Worm (Caenorhabditis elegans): ENCODE measurements around the gene clec-218.

DNA sequence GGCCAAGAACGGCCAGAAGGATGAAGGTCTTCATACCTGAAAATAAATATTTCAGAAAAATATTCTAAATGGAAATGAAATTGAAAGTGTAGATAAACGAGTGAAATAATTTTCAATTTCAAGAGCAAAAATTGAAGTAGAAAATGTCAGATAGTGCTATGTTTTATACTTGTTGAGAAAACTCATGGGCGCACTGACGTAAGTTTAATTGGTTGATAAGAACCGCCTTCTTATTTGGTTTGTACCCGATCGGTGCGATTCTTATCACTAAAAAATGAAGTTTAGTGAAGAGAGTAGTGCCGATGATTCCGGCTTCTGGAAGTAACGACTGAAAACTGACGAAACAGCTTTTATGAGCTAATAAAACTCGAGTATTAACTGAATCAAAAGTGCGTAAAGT lies 38.8 kb upstream of the clec-218 start, which contains the start of the genes asp-6 and asp-12:
- TF ChIP-seq R02D3.7 (tag; optimal IDR thresholded peaks at IDR 0.05) (no peak), nhr-25 (tag; optimal IDR thresholded peaks at IDR 0.05) (no peak), ztf-4 (tag; optimal IDR thresholded peaks at IDR 0.05) (no peak), nhr-237 (tag; optimal IDR thresholded peaks at IDR 0.05) (no peak), skn-1 (tag; optimal IDR thresholded peaks at IDR 0.05) (no peak), fos-1 (tag; optimal IDR thresholded peaks at IDR 0.05) (peak; percentile 8), ztf-11 (tag; optimal IDR thresholded peaks at IDR 0.05) (no peak), nhr-6 (tag; optimal IDR thresholded peaks at IDR 0.05) (no peak), ZK546.5 (tag; optimal IDR thresholded peaks at IDR 0.05) (no peak), aly-2 (tag; optimal IDR thresholded peaks at IDR 0.05) (no peak), nhr-77 (tag; optimal IDR thresholded peaks at IDR 0.05) (no peak), blmp-1 (tag; optimal IDR thresholded peaks at IDR 0.05; ENCODE audit: insufficient read depth) (no peak)

All from whole organism, L2 larva.